Fruit fly (Drosophila melanogaster) whole organism, wandering third instar larva: Measurements from ENCODE around the gene RhoGAP68F.

Experiments
- Abd-B ChIP-seq: fragments of >200 bp; optimal IDR thresholded peaks from 2 replicates; lab custom pipeline; 2017; ENCODE audit warnings: missing biosample characterization, missing genetic modification characterization
- CG32264 ChIP-seq: fragments of 200-800 bp; sonication (Bioruptor generic); optimal IDR thresholded peaks from 2 replicates; lab custom pipeline; 2016; ENCODE audit warnings: missing biosample characterization, missing genetic modification characterization
- CG9705 ChIP-seq: fragments of 200-800 bp; sonication (Bioruptor generic); optimal IDR thresholded peaks from 2 replicates; lab custom pipeline; 2018; ENCODE audit warnings: missing biosample characterization, mild to moderate bottlenecking, missing genetic modification characterization
- CrebA ChIP-seq: fragments of 200-800 bp; sonication (Bioruptor generic); optimal IDR thresholded peaks from 2 replicates; lab custom pipeline; 2016; ENCODE audit warnings: missing biosample characterization, mild to moderate bottlenecking, missing genetic modification characterization, borderline replicate concordance
- Dfd ChIP-seq: fragments of >200 bp; optimal IDR thresholded peaks from 2 replicates; lab custom pipeline; 2017; ENCODE audit warnings: missing biosample characterization, missing genetic modification characterization
- Dif ChIP-seq: fragments of 200-275, 200-300 bp; sonication (Bioruptor generic); optimal IDR thresholded peaks from 2 replicates; lab custom pipeline; 2018; ENCODE audit warnings: missing biosample characterization, missing genetic modification characterization; ENCODE audit not compliant: partially characterized antibody
- GATAd ChIP-seq: sonication (Bioruptor generic); optimal IDR thresholded peaks from 2 replicates; lab custom pipeline; 2016; ENCODE audit warnings: missing biosample characterization, missing genetic modification characterization
- HLH106 ChIP-seq: fragments of 200-800 bp; optimal IDR thresholded peaks from 3 replicates; lab custom pipeline; 2019; ENCODE audit warnings: missing biosample characterization, mild to moderate bottlenecking, missing genetic modification characterization, moderate library complexity
- Hnf4 ChIP-seq: fragments of 200-800 bp; sonication (Bioruptor generic); optimal IDR thresholded peaks from 2 replicates; lab custom pipeline; 2016; ENCODE audit warnings: missing biosample characterization, mild to moderate bottlenecking, missing genetic modification characterization
- Hr78 ChIP-seq: fragments of >200 bp; optimal IDR thresholded peaks from 2 replicates; lab custom pipeline; 2017; ENCODE audit warnings: missing biosample characterization, missing genetic modification characterization
- Hr83 ChIP-seq: fragments of 200-300 bp; sonication (Bioruptor generic); optimal IDR thresholded peaks from 2 replicates; lab custom pipeline; 2016; ENCODE audit warnings: missing biosample characterization, mild to moderate bottlenecking, missing genetic modification characterization, moderate library complexity; ENCODE audit not compliant: poor library complexity, severe bottlenecking
- Jra ChIP-seq: sonication (Bioruptor generic); optimal IDR thresholded peaks from 2 replicates; lab custom pipeline; 2016; ENCODE audit warnings: missing biosample characterization, missing genetic modification characterization
- Mio ChIP-seq: sonication (Bioruptor generic); optimal IDR thresholded peaks from 2 replicates; lab custom pipeline; 2016; ENCODE audit warnings: missing biosample characterization, missing genetic modification characterization
- Myc ChIP-seq: fragments of >200 bp; optimal IDR thresholded peaks from 2 replicates; lab custom pipeline; 2017
- N ChIP-seq: fragments of >200 bp; optimal IDR thresholded peaks from 2 replicates; lab custom pipeline; 2018; ENCODE audit warnings: missing biosample characterization, missing external identifiers, missing genetic modification characterization
- OdsH ChIP-seq: fragments of 200-800 bp; sonication (Bioruptor generic); optimal IDR thresholded peaks from 2 replicates; lab custom pipeline; 2016; ENCODE audit warnings: missing biosample characterization, mild to moderate bottlenecking, missing genetic modification characterization
- Rel ChIP-seq, 2 experiments: fragments of 200-800 bp; sonication (Bioruptor generic) in 1 of 2; optimal IDR thresholded peaks; 2 replicates in 1 of 2; 3 replicates in 1 of 2; lab custom pipeline; 2016 to 2019; ENCODE audit warnings: mild to moderate bottlenecking in 2 of 2, missing biosample characterization in 2 of 2, missing genetic modification characterization in 2 of 2, moderate library complexity in 1 of 2
- Sp1 ChIP-seq: fragments of 200-800 bp; sonication (Bioruptor generic); optimal IDR thresholded peaks from 3 replicates; lab custom pipeline; 2019; ENCODE audit warnings: missing biosample characterization, mild to moderate bottlenecking, missing genetic modification characterization, moderate library complexity
- Vsx2 ChIP-seq: fragments of 200-300, 225-300 bp; sonication (Bioruptor generic); optimal IDR thresholded peaks from 2 replicates; lab custom pipeline; 2018; ENCODE audit warnings: missing biosample characterization, missing genetic modification characterization; ENCODE audit not compliant: partially characterized antibody
- br ChIP-seq: fragments of 200-800 bp; sonication (Bioruptor generic); optimal IDR thresholded peaks from 2 replicates; lab custom pipeline; 2016; ENCODE audit warnings: missing biosample characterization, missing genetic modification characterization
- brk ChIP-seq: fragments of 200-800 bp; sonication (Bioruptor generic); optimal IDR thresholded peaks from 2 replicates; lab custom pipeline; 2016; ENCODE audit warnings: missing biosample characterization, mild to moderate bottlenecking, missing genetic modification characterization
- dl ChIP-seq, 2 experiments: fragments of 175-275, 200-275 bp in 1 of 2; fragments of 200-275 bp in 1 of 2; sonication (Bioruptor generic); optimal IDR thresholded peaks; lab custom pipeline; 2018; ENCODE audit warnings: mild to moderate bottlenecking in 2 of 2, missing biosample characterization in 2 of 2, missing genetic modification characterization in 2 of 2, moderate library complexity in 2 of 2; ENCODE audit not compliant: partially characterized antibody in 2 of 2, insufficient read depth in 1 of 2
- dmrt93B ChIP-seq: fragments of 200-800 bp; sonication (Bioruptor generic); optimal IDR thresholded peaks from 2 replicates; lab custom pipeline; 2018; ENCODE audit warnings: missing biosample characterization, mild to moderate bottlenecking, missing genetic modification characterization
- dsf ChIP-seq: sonication (Bioruptor generic); optimal IDR thresholded peaks from 2 replicates; lab custom pipeline; 2016; ENCODE audit warnings: missing biosample characterization, missing genetic modification characterization, borderline replicate concordance
- ey ChIP-seq: fragments of 200-800 bp; sonication (Bioruptor generic); optimal IDR thresholded peaks from 2 replicates; lab custom pipeline; 2016; ENCODE audit warnings: missing biosample characterization, missing genetic modification characterization
- foxo ChIP-seq, 2 experiments: fragments of 200-800 bp; sonication (Bioruptor generic); optimal IDR thresholded peaks; 2 replicates in 1 of 2; 3 replicates in 1 of 2; lab custom pipeline; 2016 to 2017; ENCODE audit warnings: missing biosample characterization in 2 of 2, missing genetic modification characterization in 2 of 2
- fru ChIP-seq: fragments of 200-800 bp; sonication (Bioruptor generic); optimal IDR thresholded peaks from 3 replicates; lab custom pipeline; 2016; ENCODE audit warnings: missing biosample characterization, mild to moderate bottlenecking, missing genetic modification characterization
- h ChIP-seq: fragments of 200-800 bp; sonication (Bioruptor generic); optimal IDR thresholded peaks from 3 replicates; lab custom pipeline; 2016; ENCODE audit warnings: missing biosample characterization, mild to moderate bottlenecking, missing genetic modification characterization
- jim ChIP-seq: fragments of 175-275, 200-325 bp; sonication (Bioruptor generic); optimal IDR thresholded peaks from 2 replicates; lab custom pipeline; 2016; ENCODE audit warnings: missing biosample characterization, mild to moderate bottlenecking, missing genetic modification characterization
- lola ChIP-seq: fragments of >200 bp; optimal IDR thresholded peaks from 2 replicates; lab custom pipeline; 2017; ENCODE audit warnings: missing biosample characterization, missing genetic modification characterization
- pan ChIP-seq: fragments of >200 bp; optimal IDR thresholded peaks from 2 replicates; lab custom pipeline; 2017
- psq ChIP-seq: fragments of 200-800 bp; sonication (Bioruptor generic); optimal IDR thresholded peaks from 3 replicates; lab custom pipeline; 2017; ENCODE audit warnings: missing biosample characterization, mild to moderate bottlenecking, missing genetic modification characterization, moderate library complexity
- rgr ChIP-seq: fragments of 200-800 bp; sonication (Bioruptor generic); optimal IDR thresholded peaks from 3 replicates; lab custom pipeline; 2016; ENCODE audit warnings: missing biosample characterization, mild to moderate bottlenecking, missing genetic modification characterization
- sage ChIP-seq: fragments of 200-800 bp; sonication (Bioruptor generic); optimal IDR thresholded peaks from 2 replicates; lab custom pipeline; 2016; ENCODE audit warnings: missing biosample characterization, mild to moderate bottlenecking, missing genetic modification characterization
- sv ChIP-seq: fragments of 200-800 bp; sonication (Bioruptor generic); optimal IDR thresholded peaks from 3 replicates; lab custom pipeline; 2016; ENCODE audit warnings: missing biosample characterization, missing genetic modification characterization
- tai ChIP-seq: sonication (Bioruptor generic); optimal IDR thresholded peaks from 2 replicates; lab custom pipeline; 2016; ENCODE audit warnings: missing biosample characterization, missing genetic modification characterization
- usp ChIP-seq: fragments of >200 bp; optimal IDR thresholded peaks from 2 replicates; lab custom pipeline; 2017; ENCODE audit warnings: missing biosample characterization, missing genetic modification characterization
- woc ChIP-seq: sonication (Bioruptor generic); optimal IDR thresholded peaks from 2 replicates; lab custom pipeline; 2016; ENCODE audit warnings: missing biosample characterization, mild to moderate bottlenecking, missing genetic modification characterization

Gene RhoGAP68F

dm6 chr3L:12129111-12129510 is 9.6 kb upstream of the RhoGAP68F start, which contains the start of gene Lsp2:
Gene Lsp2, plus strand, starts transcription at chr3L:12129393.
- no peak for TF ChIP-seq rgr (GFP tag; lab: Kevin White, UChicago)
- TF ChIP-seq Hnf4: peak; percentile 0
- TF ChIP-seq, all 38 proteins: peak for 1

- peak; percentile 30 for TF ChIP-seq Hnf4
- no peak for TF ChIP-seq Abd-B (GFP tag; lab: Kevin White, UChicago)
- no peak for TF ChIP-seq Dfd
- peak; percentile 52 for TF ChIP-seq CG9705
- no peak for TF ChIP-seq Myc (lab: Kevin White, UChicago)
- no peak for TF ChIP-seq GATAd (GFP tag; lab: Kevin White, UChicago)
- peak; percentile 58 for TF ChIP-seq h
- TF ChIP-seq Hr78 (GFP tag; lab: Kevin White, UChicago): no peak
- no peak for TF ChIP-seq Dif (GFP tag; lab: Kevin White, UChicago)
- TF ChIP-seq CG32264 (GFP tag; lab: Kevin White, UChicago): no peak
- peak; percentile 71 for TF ChIP-seq woc (GFP tag; lab: Kevin White, UChicago)
- peak; percentile 30 for TF ChIP-seq sv (GFP tag; lab: Kevin White, UChicago)
- TF ChIP-seq CrebA (GFP tag; lab: Kevin White, UChicago): no peak
- peak; percentile 78 for TF ChIP-seq OdsH (GFP tag; lab: Kevin White, UChicago)
- peak; percentile 85 for TF ChIP-seq Sp1
- peak; percentile 65 for TF ChIP-seq fru (GFP tag; lab: Kevin White, UChicago)
- no peak for TF ChIP-seq usp (GFP tag; lab: Kevin White, UChicago)
- no peak for TF ChIP-seq tai (GFP tag; lab: Kevin White, UChicago)
- peak; percentile 24 for TF ChIP-seq brk
- no peak for TF ChIP-seq dl (GFP tag; optimal IDR thresholded peaks at IDR 0.05; lab: Kevin White, UChicago; ENCODE audit: insufficient read depth in 1 of 2, partially characterized antibody in 2 of 2)
- TF ChIP-seq br: peak; percentile 37
- no peak for TF ChIP-seq pan
- no peak for TF ChIP-seq Rel (GFP tag; optimal IDR thresholded peaks at IDR 0.05; lab: Kevin White, UChicago)
- TF ChIP-seq Rel (tag; optimal IDR thresholded peaks at IDR 0.05; lab: Kevin White, UChicago): peak; percentile 99
- TF ChIP-seq N (GFP tag; lab: Kevin White, UChicago): no peak
- no peak for TF ChIP-seq dsf (GFP tag; lab: Kevin White, UChicago)
- no peak for TF ChIP-seq Mio (GFP tag; lab: Kevin White, UChicago)
- TF ChIP-seq lola (GFP tag; lab: Kevin White, UChicago): no peak
- peak; percentile 78 for TF ChIP-seq Hr83
- TF ChIP-seq sage: no peak
- TF ChIP-seq HLH106: peak; percentile 84
- peak in 1 of 2 experiments; percentile 76 for TF ChIP-seq foxo (GFP tag; optimal IDR thresholded peaks at IDR 0.05; lab: Kevin White, UChicago)
- peak; percentile 23 for TF ChIP-seq dmrt93B
- TF ChIP-seq ey (GFP tag; lab: Kevin White, UChicago): peak; percentile 38
- TF ChIP-seq rgr (GFP tag; lab: Kevin White, UChicago): peak; percentile 78
- TF ChIP-seq Jra: no peak
- TF ChIP-seq psq (GFP tag; lab: Kevin White, UChicago): peak; percentile 72
- no peak for TF ChIP-seq jim
- TF ChIP-seq Vsx2 (GFP tag; lab: Kevin White, UChicago): no peak
Measured at dm6 chr3L:12131918-12132317, 6.8 kb upstream of the RhoGAP68F start, which contains the start of gene DEF8. Gene DEF8, plus strand, starts transcription at chr3L:12132146.

DNA sequence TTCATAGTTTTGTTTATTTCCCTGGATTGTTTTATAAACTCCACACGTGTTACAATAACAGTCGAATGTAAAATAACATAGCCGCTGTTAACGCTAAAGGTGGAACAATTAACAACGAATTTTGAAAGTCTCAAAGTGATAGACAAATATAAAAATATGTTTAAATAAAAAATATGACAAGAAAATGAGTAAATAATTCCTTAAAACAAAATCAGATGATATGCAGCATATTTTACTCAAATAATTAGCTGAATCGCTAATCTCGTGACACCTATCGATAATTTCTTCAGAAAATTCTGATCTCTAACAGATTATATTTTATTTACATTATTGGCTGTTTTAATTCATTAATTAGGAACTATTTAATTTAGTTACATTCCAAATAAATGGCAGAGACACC is 2.0 kb upstream of the RhoGAP68F start, which contains the start of the genes CG5645 and Atg12:
Gene CG5645 (minus strand): TSS at position 77 of the 400 bp plus-strand sequence.
Gene Atg12 (plus strand): TSS at position 338 of the 400 bp plus-strand sequence.
- TF ChIP-seq dl (GFP tag; optimal IDR thresholded peaks at IDR 0.05; lab: Kevin White, UChicago; ENCODE audit: insufficient read depth in 1 of 2, partially characterized antibody in 2 of 2) (no peak), woc (GFP tag; lab: Kevin White, UChicago) (peak; percentile 76), br (peak; percentile 36), Sp1 (peak; percentile 46), pan (no peak), Abd-B (GFP tag; lab: Kevin White, UChicago) (no peak), CG9705 (peak; percentile 76), dsf (GFP tag; lab: Kevin White, UChicago) (peak; percentile 46), GATAd (GFP tag; lab: Kevin White, UChicago) (no peak), N (GFP tag; lab: Kevin White, UChicago) (no peak), psq (GFP tag; lab: Kevin White, UChicago) (peak; percentile 48), OdsH (GFP tag; lab: Kevin White, UChicago) (peak; percentile 65), HLH106 (peak; percentile 67), Rel (GFP tag; optimal IDR thresholded peaks at IDR 0.05; lab: Kevin White, UChicago) (no peak), Rel (tag; optimal IDR thresholded peaks at IDR 0.05; lab: Kevin White, UChicago) (peak; percentile 43), foxo (GFP tag; optimal IDR thresholded peaks at IDR 0.05; lab: Kevin White, UChicago) (peak in 1 of 2 experiments; percentile 83), CG32264 (GFP tag; lab: Kevin White, UChicago) (peak; percentile 13), usp (GFP tag; lab: Kevin White, UChicago) (no peak), Dfd (no peak), sage (no peak), Jra (peak; percentile 79), Dif (GFP tag; lab: Kevin White, UChicago) (no peak), Hr78 (GFP tag; lab: Kevin White, UChicago) (no peak), h (peak; percentile 84), jim (no peak), tai (GFP tag; lab: Kevin White, UChicago) (no peak), Hnf4 (peak; percentile 81), sv (GFP tag; lab: Kevin White, UChicago) (no peak), lola (GFP tag; lab: Kevin White, UChicago) (no peak), Mio (GFP tag; lab: Kevin White, UChicago) (no peak), rgr (GFP tag; lab: Kevin White, UChicago) (peak; percentile 74), Vsx2 (GFP tag; lab: Kevin White, UChicago) (no peak), fru (GFP tag; lab: Kevin White, UChicago) (peak; percentile 69), dmrt93B (no peak), ey (GFP tag; lab: Kevin White, UChicago) (peak; percentile 46), Hr83 (no peak), brk (peak; percentile 71), CrebA (GFP tag; lab: Kevin White, UChicago) (no peak), Myc (lab: Kevin White, UChicago) (no peak)
- TF ChIP-seq, all 38 proteins: peak for 18
